Fruit fly (Drosophila melanogaster): ENCODE data around the gene Rhau.

Rhau gene

DNA sequence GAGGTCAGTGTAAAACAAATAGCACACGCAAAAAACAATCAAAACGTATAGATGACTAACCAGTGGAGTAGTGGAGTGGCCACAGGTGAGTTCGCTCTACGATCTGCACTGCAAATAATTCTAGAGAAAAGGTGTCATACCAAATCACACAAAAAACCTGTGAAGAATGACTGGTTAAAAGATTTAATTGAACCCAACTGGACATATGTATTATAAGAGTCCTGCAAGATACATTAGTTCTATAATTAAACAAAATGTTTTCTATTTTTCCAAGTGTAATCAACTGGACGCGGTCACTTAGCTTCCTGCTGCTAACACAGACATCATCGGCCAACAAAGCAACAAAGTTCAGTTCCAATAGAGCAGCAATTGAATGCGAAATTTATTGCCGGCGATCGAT, 33.8 kb downstream of the Rhau start:
- TF ChIP-seq Drgx (GFP tag; IDR thresholded peaks at IDR 0.05) (peak; percentile 45; the same call in 1 of the 2 replicates), CG12071 (GFP tag; optimal IDR thresholded peaks at IDR 0.05) (no peak), sens (GFP tag) (peak; percentile 57)

- no peak for TF ChIP-seq Hsf (GFP tag; optimal IDR thresholded peaks at IDR 0.05)
- no peak for TF ChIP-seq corto (GFP tag; optimal IDR thresholded peaks at IDR 0.05)
- TF ChIP-seq prd (optimal IDR thresholded peaks at IDR 0.05), result no peak
- TF ChIP-seq prd (GFP tag; IDR thresholded peaks at IDR 0.05), result peak; percentile 59; the same call in 2 of the 3 replicates
- peak; percentile 2 for TF ChIP-seq CG9609 (GFP tag; optimal IDR thresholded peaks at IDR 0.05)
- 0 out of 2 replicates have a peak, but pooled peaks have one; percentile 32 for TF ChIP-seq CG8765 (GFP tag; IDR thresholded peaks at IDR 0.05)
- peak; percentile 16 for TF ChIP-seq az2 (GFP tag; optimal IDR thresholded peaks at IDR 0.05)
- TF ChIP-seq pnt (GFP tag; optimal IDR thresholded peaks at IDR 0.05), result peak; percentile 20
- TF ChIP-seq CG8388 (GFP tag; optimal IDR thresholded peaks at IDR 0.05), result peak; percentile 32
- TF ChIP-seq CG4820 (GFP tag; optimal IDR thresholded peaks at IDR 0.05), result peak; percentile 23
- 0 out of 2 replicates have a peak, but pooled peaks have one; percentile 52 for TF ChIP-seq CG32772 (GFP tag; IDR thresholded peaks at IDR 0.05)
- TF ChIP-seq stc (GFP tag; IDR thresholded peaks at IDR 0.05), result no peak
- TF ChIP-seq CG8290 (GFP tag; optimal IDR thresholded peaks at IDR 0.05), result no peak
- TF ChIP-seq CG8290 (tag; optimal IDR thresholded peaks at IDR 0.05), result no peak
- no peak for TF ChIP-seq Dll (GFP tag; IDR thresholded peaks at IDR 0.05; ENCODE audit: partially characterized antibody)
- TF ChIP-seq chif (GFP tag; optimal IDR thresholded peaks at IDR 0.05), result peak; percentile 17 to 21
- TF ChIP-seq CG10979 (tag; optimal IDR thresholded peaks at IDR 0.05), result peak; percentile 40
- TF ChIP-seq CG9727 (GFP tag; optimal IDR thresholded peaks at IDR 0.05), result peak; percentile 17
- TF ChIP-seq Ptx1 (GFP tag; IDR thresholded peaks at IDR 0.05), result no peak
- peak; percentile 49 for TF ChIP-seq dmrt11E (tag; optimal IDR thresholded peaks at IDR 0.05)
- peak; percentile 54 for TF ChIP-seq CG1603 (tag; optimal IDR thresholded peaks at IDR 0.05)
- peak; percentile 12; the same call in 1 of the 2 replicates for TF ChIP-seq CG17328 (GFP tag; IDR thresholded peaks at IDR 0.05)
- TF ChIP-seq Drgx (GFP tag; IDR thresholded peaks at IDR 0.05), result peak; percentile 89
- TF ChIP-seq Sin3A (optimal IDR thresholded peaks at IDR 0.05), result no peak
- peak; percentile 22 for TF ChIP-seq fd96Cb (tag; optimal IDR thresholded peaks at IDR 0.05)
- peak; percentile 60 for TF ChIP-seq Xrp1 (GFP tag; IDR thresholded peaks at IDR 0.05)
- peak; percentile 13 for TF ChIP-seq CG30431 (GFP tag; optimal IDR thresholded peaks at IDR 0.05)
- no peak for TF ChIP-seq phol (tag; optimal IDR thresholded peaks at IDR 0.05)
- peak; percentile 39 for TF ChIP-seq sens (GFP tag)
- TF ChIP-seq CG14667 (GFP tag; IDR thresholded peaks at IDR 0.05), result 0 out of 2 replicates have a peak, but pooled peaks have one; percentile 11
- TF ChIP-seq Ets65A (GFP tag), result peak; percentile 34
- TF ChIP-seq nmo (GFP tag; optimal IDR thresholded peaks at IDR 0.05), result peak; percentile 8
- no peak for TF ChIP-seq Meics (GFP tag; optimal IDR thresholded peaks at IDR 0.05)
- TF ChIP-seq CG4424 (GFP tag; optimal IDR thresholded peaks at IDR 0.05), result peak; percentile 11
- TF ChIP-seq Blimp-1 (GFP tag; optimal IDR thresholded peaks at IDR 0.05), result peak; percentile 39
- TF ChIP-seq sisA (GFP tag; IDR thresholded peaks at IDR 0.05), result peak; percentile 33; the same call in 1 of the 2 replicates
- peak; percentile 15 for TF ChIP-seq Xbp1 (GFP tag; optimal IDR thresholded peaks at IDR 0.05)
- peak; percentile 48; the same call in 1 of the 3 replicates for TF ChIP-seq otp (GFP tag; IDR thresholded peaks at IDR 0.05)
- TF ChIP-seq vvl (GFP tag; IDR thresholded peaks at IDR 0.05), result 0 out of 2 replicates have a peak, but pooled peaks have one; percentile 44
- peak; percentile 42 for TF ChIP-seq zen (tag; optimal IDR thresholded peaks at IDR 0.05)
- no peak for TF ChIP-seq CG4617 (GFP tag; optimal IDR thresholded peaks at IDR 0.05; ENCODE audit: borderline replicate concordance)
- no peak for TF ChIP-seq bab2 (GFP tag; optimal IDR thresholded peaks at IDR 0.05)
- no peak for TF ChIP-seq H15 (GFP tag; IDR thresholded peaks at IDR 0.05)
These were observed 36.3 kb downstream of the Rhau start for dm6 chr2L:20721456-20721855.

Data from whole organism, embryonic.